Fruit fly (Drosophila melanogaster): ENCODE measurements around the gene mRpS6.

DNA sequence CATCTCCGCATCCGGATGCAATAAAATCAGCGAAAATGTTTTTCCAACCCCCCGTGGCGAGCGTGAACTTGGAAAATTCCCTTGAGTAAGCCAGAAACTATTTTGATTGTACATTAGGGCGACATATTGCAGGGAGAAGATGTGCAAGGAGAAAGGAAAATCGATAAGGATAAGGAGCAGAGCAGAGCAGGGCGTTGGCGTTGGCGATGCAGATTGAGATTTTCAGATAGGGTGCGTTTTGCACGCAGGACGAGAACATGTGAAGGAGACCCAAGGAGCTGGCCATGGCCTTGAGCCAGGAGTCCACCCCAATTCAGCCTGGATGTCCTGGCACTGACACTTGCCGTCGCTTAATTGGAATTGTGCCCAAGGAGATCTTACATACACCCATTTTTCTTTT, 7.4 kb upstream of the mRpS6 start:
- TF ChIP-seq topi (GFP tag; optimal IDR thresholded peaks at IDR 0.05) (no peak), CG7368 (GFP tag; optimal IDR thresholded peaks at IDR 0.05) (no peak), salr (GFP tag; optimal IDR thresholded peaks at IDR 0.05) (no peak), Hr38 (GFP tag; optimal IDR thresholded peaks at IDR 0.05) (no peak)

Measured in whole organism, prepupa.